ENCODE assay signal across 3 fruit fly cellular contexts in genomic region chr3L:13499531-13499930, dm6.
TF ChIP-seq lines count a peak whose summit lies in the region.

No protein-coding gene starts in this region.

- TF ChIP-seq CTCF in whole organism, embryonic (GFP tag; optimal IDR thresholded peaks at IDR 0.05; lab: Kevin White, UChicago): no peak

TF ChIP-seq in whole organism, embryonic, 481 proteins besides CTCF, POLR2A, EP300 and RAD21:
- no peak for TF ChIP-seq mam (GFP tag; optimal IDR thresholded peaks at IDR 0.05; lab: Kevin White, UChicago)
- TF ChIP-seq sens (GFP tag; lab: Kevin White, UChicago): peak; percentile 22

TF ChIP-seq in whole organism, pupa, 21 proteins besides CTCF, POLR2A, EP300 and RAD21:
- TF ChIP-seq Pif1B (GFP tag; optimal IDR thresholded peaks at IDR 0.05; lab: Kevin White, UChicago) (no peak), EcR (GFP tag; optimal IDR thresholded peaks at IDR 0.05; lab: Kevin White, UChicago) (peak; percentile 96), CG14655 (GFP tag; optimal IDR thresholded peaks at IDR 0.05; lab: Kevin White, UChicago) (no peak), CG17806 (tag; optimal IDR thresholded peaks at IDR 0.05; lab: Kevin White, UChicago) (no peak)

TF ChIP-seq in whole organism, wandering third instar larva, 38 proteins besides CTCF, POLR2A, EP300 and RAD21:
- no peak for TF ChIP-seq Hnf4 (GFP tag; optimal IDR thresholded peaks at IDR 0.05; lab: Kevin White, UChicago)
- TF ChIP-seq Vsx2 (GFP tag; optimal IDR thresholded peaks at IDR 0.05; lab: Kevin White, UChicago; ENCODE audit: partially characterized antibody): peak; percentile 32
- peak; percentile 51 for TF ChIP-seq Hr83 (GFP tag; optimal IDR thresholded peaks at IDR 0.05; lab: Kevin White, UChicago; ENCODE audit: poor library complexity, severe bottlenecking)
- TF ChIP-seq pan (optimal IDR thresholded peaks at IDR 0.05; lab: Kevin White, UChicago): no peak
- TF ChIP-seq Myc (optimal IDR thresholded peaks at IDR 0.05; lab: Kevin White, UChicago): no peak
- TF ChIP-seq psq (GFP tag; optimal IDR thresholded peaks at IDR 0.05; lab: Kevin White, UChicago): no peak
- TF ChIP-seq Dif (GFP tag; optimal IDR thresholded peaks at IDR 0.05; lab: Kevin White, UChicago; ENCODE audit: partially characterized antibody): peak; percentile 62
- TF ChIP-seq Dfd (GFP tag; optimal IDR thresholded peaks at IDR 0.05; lab: Kevin White, UChicago): no peak
- no peak for TF ChIP-seq lola (GFP tag; optimal IDR thresholded peaks at IDR 0.05; lab: Kevin White, UChicago)
- TF ChIP-seq fru (GFP tag; optimal IDR thresholded peaks at IDR 0.05; lab: Kevin White, UChicago): no peak
- no peak for TF ChIP-seq jim (GFP tag; optimal IDR thresholded peaks at IDR 0.05; lab: Kevin White, UChicago)
- TF ChIP-seq Mio (GFP tag; optimal IDR thresholded peaks at IDR 0.05; lab: Kevin White, UChicago): no peak
- no peak for TF ChIP-seq CG32264 (GFP tag; optimal IDR thresholded peaks at IDR 0.05; lab: Kevin White, UChicago)
